Worm (Caenorhabditis elegans): ENCODE results near the gene ceh-7.

ceh-7 gene

DNA sequence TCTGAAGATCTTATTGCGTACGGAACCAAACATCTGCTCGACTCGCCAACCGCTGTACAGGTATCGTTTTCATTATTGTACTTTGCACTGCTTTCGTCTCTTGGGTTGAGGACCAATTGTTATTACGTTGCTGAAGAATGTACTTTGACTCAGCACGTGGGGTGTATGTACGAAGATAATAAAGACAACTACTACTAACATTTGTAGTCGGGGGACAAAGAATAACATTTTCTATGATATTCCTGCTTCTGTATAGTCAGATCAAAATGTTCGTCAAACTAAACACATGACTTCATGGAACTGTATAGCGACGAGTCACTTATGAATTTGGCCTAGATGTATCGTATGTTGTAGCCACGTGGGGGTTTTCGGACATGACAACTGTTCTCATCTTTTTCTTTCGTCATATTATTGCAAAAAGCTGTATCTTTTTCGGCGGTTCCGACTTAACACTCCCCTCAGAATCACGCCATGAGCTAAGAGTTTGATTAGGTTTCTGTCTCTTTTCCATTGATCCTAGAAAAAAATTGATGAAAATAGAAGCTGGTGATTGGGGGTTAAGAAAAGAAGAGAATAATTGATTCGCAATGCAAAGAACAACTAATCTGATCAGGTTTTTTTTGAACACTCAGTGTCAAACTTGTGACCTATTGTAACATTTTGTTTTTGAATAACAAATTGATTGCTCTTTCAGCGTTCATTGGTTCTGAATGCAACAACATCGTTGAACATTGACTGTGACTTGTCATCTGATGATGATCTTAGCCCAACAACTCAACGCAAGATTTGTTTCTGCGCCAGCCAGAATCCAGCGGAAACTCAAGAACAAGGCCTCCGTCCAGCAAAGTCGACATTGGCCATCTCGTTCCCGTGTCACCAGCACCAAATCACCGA lies 41.2 kb upstream of the ceh-7 start (continued):
- TF ChIP-seq ceh-40 (GFP tag; IDR thresholded peaks at IDR 0.05) (0 out of 2 replicates have a peak, but pooled peaks have one; percentile 6), mel-28 (tag; optimal IDR thresholded peaks at IDR 0.05; ENCODE audit: borderline replicate concordance) (no peak), akir-1 (GFP tag; optimal IDR thresholded peaks at IDR 0.05) (no peak), rcor-1 (GFP tag; IDR thresholded peaks at IDR 0.05) (peak; percentile 34; the same call in 1 of the 2 replicates), ama-1 (optimal IDR thresholded peaks at IDR 0.05) (peak; percentile 91), ama-1 (GFP tag; optimal IDR thresholded peaks at IDR 0.05) (no peak), dox-1 (GFP tag; IDR thresholded peaks at IDR 0.05) (no peak; the same call in 1 of the 2 replicates), Y56A3A.18 (GFP tag; IDR thresholded peaks at IDR 0.05) (no peak), lin-40 (tag; optimal IDR thresholded peaks at IDR 0.05) (no peak), ceh-91 (GFP tag; IDR thresholded peaks at IDR 0.05) (no peak), fkh-3 (tag; optimal IDR thresholded peaks at IDR 0.05) (no peak), F33H1.4 (GFP tag; IDR thresholded peaks at IDR 0.05) (no peak), ekl-4 (GFP tag; IDR thresholded peaks at IDR 0.05) (no peak), F23B12.7 (tag; optimal IDR thresholded peaks at IDR 0.05; ENCODE audit: insufficient read depth) (no peak), F57C9.4 (tag; optimal IDR thresholded peaks at IDR 0.05) (no peak), sptf-2 (GFP tag; optimal IDR thresholded peaks at IDR 0.05) (no peak), cebp-1 (GFP tag; IDR thresholded peaks at IDR 0.05) (peak; percentile 7; the same call in 1 of the 2 replicates), cebp-1 (tag; optimal IDR thresholded peaks at IDR 0.05) (peak; percentile 39), T26A5.8 (tag; optimal IDR thresholded peaks at IDR 0.05) (no peak), unc-62 (GFP tag; optimal IDR thresholded peaks at IDR 0.05) (no peak), hrde-1 (tag; optimal IDR thresholded peaks at IDR 0.05; ENCODE audit: borderline replicate concordance) (no peak), unc-130 (GFP tag; optimal IDR thresholded peaks at IDR 0.05) (no peak), ccch-3 (GFP tag; optimal IDR thresholded peaks at IDR 0.05) (no peak), F52B5.7 (tag; optimal IDR thresholded peaks at IDR 0.05) (no peak), atf-7 (tag; optimal IDR thresholded peaks at IDR 0.05) (peak; percentile 34), B0035.1 (tag; optimal IDR thresholded peaks at IDR 0.05) (no peak), madf-3 (GFP tag; IDR thresholded peaks at IDR 0.05) (no peak), nfyb-1 (GFP tag; IDR thresholded peaks at IDR 0.05) (no peak), pbrm-1 (GFP tag; IDR thresholded peaks at IDR 0.05) (0 out of 2 replicates have a peak, but pooled peaks have one; percentile 34), ztf-26 (tag; optimal IDR thresholded peaks at IDR 0.05) (peak; percentile 37), rec-8 (tag; optimal IDR thresholded peaks at IDR 0.05) (no peak), rpc-1 (optimal IDR thresholded peaks at IDR 0.05) (no peak), rpc-1 (tag; optimal IDR thresholded peaks at IDR 0.05) (no peak), K12H6.12 (tag; optimal IDR thresholded peaks at IDR 0.05) (peak; percentile 44), aptf-2 (GFP tag; conservative IDR thresholded peaks at IDR 0.05) (no peak), lsl-1 (GFP tag; optimal IDR thresholded peaks at IDR 0.05) (no peak), F10E7.11 (tag; optimal IDR thresholded peaks at IDR 0.05) (no peak), sdz-38 (tag; optimal IDR thresholded peaks at IDR 0.05) (no peak), F57A8.1 (GFP tag; optimal IDR thresholded peaks at IDR 0.05) (no peak), F49E8.2 (tag; optimal IDR thresholded peaks at IDR 0.05; ENCODE audit: insufficient read depth) (no peak), hmg-1.2 (GFP tag; IDR thresholded peaks at IDR 0.05) (peak; percentile 5; the same call in 1 of the 2 replicates), Y53F4B.3 (GFP tag; IDR thresholded peaks at IDR 0.05) (no peak), nhr-27 (tag; optimal IDR thresholded peaks at IDR 0.05) (no peak), ceh-100 (GFP tag; IDR thresholded peaks at IDR 0.05) (no peak), lsy-27 (tag; optimal IDR thresholded peaks at IDR 0.05; ENCODE audit: borderline replicate concordance, insufficient read depth) (no peak), madf-6 (GFP tag; IDR thresholded peaks at IDR 0.05) (peak; percentile 44; the same call in 1 of the 2 replicates), chd-7 (tag; optimal IDR thresholded peaks at IDR 0.05) (no peak)

Measured in whole organism, young adult.